Worm (Caenorhabditis elegans) whole organism, mixed stage, embryonic: ENCODE results near the gene K10D11.2.

Experiments used
- M03D4.4 ChIP-seq: sonication (generic microtip); optimal IDR thresholded peaks from 2 replicates; lab custom pipeline; 2017; ENCODE audit warnings: mild to moderate bottlenecking, missing genetic modification characterization, missing compliant biosample characterization
- bed-3 ChIP-seq: fragments of 200-800 bp; sonication (Bioruptor generic); optimal IDR thresholded peaks from 3 replicates; lab custom pipeline; 2018; ENCODE audit warnings: mild to moderate bottlenecking, missing genetic modification characterization, moderate library complexity, missing compliant biosample characterization
- ceh-39 ChIP-seq: fragments of 150-350 bp; optimal IDR thresholded peaks from 2 replicates; lab custom pipeline; 2014; ENCODE audit warnings: missing biosample characterization, missing genetic modification characterization
- ceh-43 ChIP-seq: fragments of 200-800 bp; sonication (Bioruptor generic); optimal IDR thresholded peaks from 2 replicates; lab custom pipeline; 2018; ENCODE audit warnings: mild to moderate bottlenecking, missing genetic modification characterization, moderate library complexity, missing compliant biosample characterization
- ceh-83 ChIP-seq: fragments of 200-800 bp; sonication (Bioruptor generic); optimal IDR thresholded peaks from 2 replicates; lab custom pipeline; 2018; ENCODE audit warnings: mild to moderate bottlenecking, missing genetic modification characterization, missing compliant biosample characterization
- ces-1 ChIP-seq: fragments of 150-350 bp; optimal IDR thresholded peaks from 2 replicates; lab custom pipeline; 2014; ENCODE audit warnings: missing biosample characterization, missing genetic modification reagents, missing genetic modification characterization
- cnd-1 ChIP-seq: fragments of 200-800 bp; sonication (Bioruptor generic); optimal IDR thresholded peaks from 2 replicates; lab custom pipeline; 2018; ENCODE audit warnings: mild to moderate bottlenecking, missing genetic modification characterization, missing compliant biosample characterization
- elt-1 ChIP-seq: sonication (generic microtip); optimal IDR thresholded peaks from 2 replicates; lab custom pipeline; 2017; ENCODE audit warnings: missing genetic modification characterization, mild to moderate bottlenecking, missing compliant biosample characterization, antibody characterized with exemption, moderate library complexity, borderline replicate concordance; ENCODE audit not compliant: insufficient read depth
- elt-3 ChIP-seq: fragments of 150-350 bp; optimal IDR thresholded peaks from 2 replicates; lab custom pipeline; 2014; ENCODE audit warnings: missing biosample characterization, missing genetic modification characterization
- flh-1 ChIP-seq: fragments of 200-800 bp; sonication (Bioruptor generic); optimal IDR thresholded peaks from 2 replicates; lab custom pipeline; 2018; ENCODE audit warnings: mild to moderate bottlenecking, missing genetic modification characterization, moderate library complexity, missing compliant biosample characterization
- ham-2 ChIP-seq: fragments of 200-800 bp; sonication (Bioruptor generic); optimal IDR thresholded peaks from 2 replicates; lab custom pipeline; 2018; ENCODE audit warnings: mild to moderate bottlenecking, missing genetic modification characterization, missing compliant biosample characterization
- hlh-1 ChIP-seq: fragments of 150-350 bp; optimal IDR thresholded peaks from 2 replicates; lab custom pipeline; 2014; ENCODE audit warnings: missing biosample characterization, missing genetic modification reagents, missing genetic modification characterization
- lin-13 ChIP-seq: fragments of 150-350 bp; optimal IDR thresholded peaks from 2 replicates; lab custom pipeline; 2014; ENCODE audit warnings: missing biosample characterization, missing genetic modification characterization
- lin-32 ChIP-seq: fragments of 200-800 bp; sonication (Bioruptor generic); optimal IDR thresholded peaks from 2 replicates; lab custom pipeline; 2018; ENCODE audit warnings: mild to moderate bottlenecking, missing genetic modification characterization, missing compliant biosample characterization
- lsy-2 ChIP-seq: fragments of 150-350 bp; optimal IDR thresholded peaks from 2 replicates; lab custom pipeline; 2014; ENCODE audit warnings: missing biosample characterization, missing genetic modification characterization
- mep-1 ChIP-seq: fragments of 150-350 bp; optimal IDR thresholded peaks from 2 replicates; lab custom pipeline; 2017; ENCODE audit warnings: missing biosample characterization, missing genetic modification reagents, missing genetic modification characterization, inconsistent platforms
- mls-2 ChIP-seq: sonication (generic microtip); optimal IDR thresholded peaks from 2 replicates; lab custom pipeline; 2016; ENCODE audit warnings: mild to moderate bottlenecking, missing genetic modification characterization, moderate library complexity, missing compliant biosample characterization
- nhr-2 ChIP-seq: fragments of 150-350 bp; optimal IDR thresholded peaks from 2 replicates; lab custom pipeline; 2014; ENCODE audit warnings: missing biosample characterization, missing genetic modification characterization
- nhr-237 ChIP-seq: fragments of 150-350 bp; optimal IDR thresholded peaks from 2 replicates; lab custom pipeline; 2014; ENCODE audit warnings: missing biosample characterization, missing genetic modification characterization
- nhr-28 ChIP-seq: fragments of 150-350 bp; optimal IDR thresholded peaks from 2 replicates; lab custom pipeline; 2014; ENCODE audit warnings: missing biosample characterization, missing genetic modification characterization
- nhr-76 ChIP-seq: sonication (generic microtip); optimal IDR thresholded peaks from 2 replicates; lab custom pipeline; 2017; ENCODE audit warnings: missing biosample characterization, missing genetic modification characterization
- pha-4 ChIP-seq: fragments of 150-350 bp; optimal IDR thresholded peaks from 2 replicates; lab custom pipeline; 2018; ENCODE audit warnings: missing biosample characterization, missing genetic modification reagents, missing genetic modification characterization
- sem-2 ChIP-seq: fragments of 200-800 bp; sonication (Bioruptor generic); optimal IDR thresholded peaks from 2 replicates; lab custom pipeline; 2018; ENCODE audit warnings: mild to moderate bottlenecking, missing genetic modification characterization, missing compliant biosample characterization
- snpc-4 ChIP-seq: fragments of 150-350 bp; optimal IDR thresholded peaks from 2 replicates; lab custom pipeline; 2014; ENCODE audit warnings: missing biosample characterization, missing genetic modification characterization
- sptf-1 ChIP-seq: sonication (generic microtip); optimal IDR thresholded peaks from 2 replicates; lab custom pipeline; 2017; ENCODE audit warnings: mild to moderate bottlenecking, missing genetic modification characterization, moderate library complexity, missing compliant biosample characterization
- tbx-8 ChIP-seq: fragments of 200-800 bp; sonication (Bioruptor generic); optimal IDR thresholded peaks from 2 replicates; lab custom pipeline; 2018; ENCODE audit warnings: mild to moderate bottlenecking, missing genetic modification characterization, moderate library complexity, missing compliant biosample characterization
- unc-120 ChIP-seq: sonication (generic microtip); optimal IDR thresholded peaks from 2 replicates; lab custom pipeline; 2017; ENCODE audit warnings: missing genetic modification characterization, missing compliant biosample characterization; ENCODE audit not compliant: poor library complexity, severe bottlenecking
- unc-39 ChIP-seq: fragments of 150-350 bp; optimal IDR thresholded peaks from 2 replicates; lab custom pipeline; 2014; ENCODE audit warnings: missing biosample characterization, missing genetic modification characterization
- unc-62 ChIP-seq: fragments of 150-350 bp; optimal IDR thresholded peaks from 2 replicates; lab custom pipeline; 2014; ENCODE audit warnings: missing biosample characterization, missing genetic modification reagents, missing genetic modification characterization
- zip-8 ChIP-seq: fragments of 150-350 bp; optimal IDR thresholded peaks from 2 replicates; lab custom pipeline; 2014; ENCODE audit warnings: missing biosample characterization, missing genetic modification characterization
- ztf-11 ChIP-seq: fragments of 150-350 bp; optimal IDR thresholded peaks from 2 replicates; lab custom pipeline; 2014; ENCODE audit warnings: missing biosample characterization, missing genetic modification characterization

Gene K10D11.2

DNA sequence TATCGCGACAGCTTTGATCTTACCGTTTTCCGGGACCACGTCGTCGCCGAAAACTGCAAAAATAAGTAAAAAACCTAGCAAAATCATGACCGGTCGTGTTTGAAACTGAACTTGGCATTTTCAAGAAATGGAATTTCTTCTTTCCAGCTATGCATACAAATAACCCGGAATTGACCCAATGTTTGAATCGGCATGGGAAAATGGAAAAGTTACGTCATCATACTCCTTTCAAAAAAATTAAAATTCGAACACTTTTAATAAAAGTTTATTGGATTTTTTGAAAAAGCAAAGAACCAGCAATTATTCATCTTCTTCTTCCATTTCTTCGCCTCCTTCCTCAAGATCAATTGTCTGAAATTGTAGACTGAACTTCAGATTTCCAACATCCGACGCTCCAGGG lies 15.6 kb downstream of the K10D11.2 start, which contains the start of gene K10D11.4:
Gene K10D11.4 (minus strand): TSS at position 101 of the 400 bp plus-strand sequence.
- peak; percentile 48 for TF ChIP-seq zip-8 (tag; lab: Kevin White, UChicago)
- no peak for TF ChIP-seq unc-39 (tag; lab: Kevin White, UChicago)
- no peak for TF ChIP-seq hlh-1

DNA sequence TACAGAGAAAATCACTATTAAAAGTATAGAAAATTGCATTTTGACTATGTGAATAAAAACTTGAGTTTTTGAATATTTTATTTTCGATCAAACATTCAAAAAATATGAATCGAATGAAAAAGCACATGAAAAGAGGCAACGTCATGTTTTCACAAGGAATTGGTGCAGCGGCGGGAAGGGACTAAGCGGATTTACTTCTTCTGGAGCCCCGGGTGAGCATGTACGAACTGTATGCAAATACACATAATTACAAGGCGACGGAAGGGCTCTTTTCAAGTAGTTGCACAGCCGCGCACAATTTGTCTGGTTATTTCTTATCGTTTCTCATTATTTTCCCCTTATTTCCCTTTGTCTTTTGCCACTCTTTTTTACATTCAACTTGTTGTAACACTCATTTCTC lies 17.1 kb downstream of the K10D11.2 start, which contains the start of gene K10D11.7:
Gene K10D11.7 (minus strand): TSS at position 101 of the 400 bp plus-strand sequence.
- no peak for TF ChIP-seq lin-32 (GFP tag; lab: Kevin White, UChicago)
- no peak for TF ChIP-seq nhr-2
- no peak for TF ChIP-seq unc-62
- TF ChIP-seq flh-1 (GFP tag; lab: Kevin White, UChicago), result no peak
- no peak for TF ChIP-seq lsy-2

DNA sequence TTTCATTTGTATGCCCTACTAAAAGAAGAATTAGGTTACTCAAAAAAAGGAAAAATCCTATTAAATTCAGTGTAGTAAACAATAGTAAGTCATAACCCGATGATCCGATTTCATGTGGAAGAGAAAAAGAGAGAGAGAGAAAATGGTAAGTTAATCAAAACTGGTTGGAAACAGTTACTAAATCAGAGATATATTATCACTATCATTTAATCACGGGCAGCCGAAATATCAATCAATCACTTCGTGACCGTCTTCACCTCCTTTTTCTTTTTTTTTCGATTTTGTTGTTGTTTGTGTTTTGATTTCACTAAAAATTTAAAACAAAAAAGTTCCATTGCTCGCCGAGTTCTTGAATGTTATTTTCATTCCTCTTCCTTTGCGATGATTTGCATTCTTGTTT lies 18.8 kb downstream of the K10D11.2 start:
- TF ChIP-seq ceh-39 (tag; lab: Kevin White, UChicago), result no peak
- TF ChIP-seq flh-1 (GFP tag; lab: Kevin White, UChicago), result no peak
- no peak for TF ChIP-seq lin-13 (tag; lab: Kevin White, UChicago)
- no peak for TF ChIP-seq lin-32 (GFP tag; lab: Kevin White, UChicago)
- TF ChIP-seq pha-4, result no peak
- TF ChIP-seq ces-1 (GFP tag; lab: Kevin White, UChicago), result no peak
- no peak for TF ChIP-seq snpc-4 (tag; lab: Kevin White, UChicago)
- no peak for TF ChIP-seq elt-1 (tag; lab: Kevin White, UChicago)
- no peak for TF ChIP-seq M03D4.4 (tag; lab: Kevin White, UChicago)
- TF ChIP-seq unc-120 (tag; lab: Kevin White, UChicago), result no peak
- TF ChIP-seq mls-2, result no peak
- TF ChIP-seq unc-62, result no peak
- TF ChIP-seq hlh-1, result no peak
- no peak for TF ChIP-seq nhr-2
- no peak for TF ChIP-seq ceh-43 (GFP tag; lab: Kevin White, UChicago)
- no peak for TF ChIP-seq elt-3 (tag; lab: Kevin White, UChicago)
- TF ChIP-seq sem-2 (GFP tag; lab: Kevin White, UChicago), result no peak
- no peak for TF ChIP-seq zip-8 (tag; lab: Kevin White, UChicago)
- TF ChIP-seq nhr-76 (tag; lab: Kevin White, UChicago), result no peak
- TF ChIP-seq lsy-2, result no peak

DNA sequence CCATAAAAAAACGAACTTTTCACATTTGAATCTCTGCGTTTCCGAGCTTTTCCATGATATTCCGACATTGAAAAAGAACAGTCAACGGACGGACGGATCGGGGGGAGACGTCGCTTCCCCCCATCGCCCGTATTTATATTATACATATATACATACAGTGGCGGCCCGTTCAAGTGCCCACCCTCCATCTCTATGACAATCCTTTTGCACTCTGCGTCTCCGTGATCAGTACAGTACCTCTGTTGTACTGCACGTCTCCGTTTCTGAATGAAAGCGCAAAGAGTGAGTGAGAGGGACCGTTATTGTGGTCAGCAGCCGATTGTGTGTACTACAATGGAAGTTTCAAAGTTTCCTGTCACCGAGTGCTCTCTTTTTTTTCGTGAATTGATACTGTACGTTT lies 20.3 kb downstream of the K10D11.2 start:
- TF ChIP-seq lsy-2 (no peak), unc-62 (no peak), elt-3 (tag; lab: Kevin White, UChicago) (no peak), zip-8 (tag; lab: Kevin White, UChicago) (no peak), tbx-8 (GFP tag; lab: Kevin White, UChicago) (no peak), mep-1 (tag; lab: Kevin White, UChicago) (no peak), cnd-1 (tag; lab: Kevin White, UChicago) (no peak), nhr-76 (tag; lab: Kevin White, UChicago) (no peak), lin-13 (tag; lab: Kevin White, UChicago) (no peak), unc-39 (tag; lab: Kevin White, UChicago) (no peak), hlh-1 (no peak), ztf-11 (no peak), bed-3 (no peak), nhr-28 (no peak), ceh-43 (GFP tag; lab: Kevin White, UChicago) (no peak), unc-120 (tag; lab: Kevin White, UChicago) (no peak), ceh-83 (GFP tag; lab: Kevin White, UChicago) (no peak), flh-1 (GFP tag; lab: Kevin White, UChicago) (no peak), sem-2 (GFP tag; lab: Kevin White, UChicago) (no peak), mls-2 (no peak), snpc-4 (tag; lab: Kevin White, UChicago) (no peak), ham-2 (GFP tag; lab: Kevin White, UChicago) (peak; percentile 76), pha-4 (peak; percentile 53), sptf-1 (peak; percentile 23), nhr-237 (tag; lab: Kevin White, UChicago) (no peak), nhr-2 (peak; percentile 68)
- TF ChIP-seq, all 35 proteins: peak for 4
